Fruit fly (Drosophila melanogaster) whole organism, embryonic: ENCODE data around the gene CG5805.
A peak's percentile ranks its signal among the peaks of the same experiment; 100 is the strongest.

Source experiments
- Abd-B ChIP-seq: fragments of 200-800 bp; sonication (Bioruptor generic); optimal IDR thresholded peaks from 2 replicates; lab custom pipeline; 2018; ENCODE audit warnings: missing biosample characterization, mild to moderate bottlenecking, missing genetic modification characterization, moderate library complexity
- Asciz ChIP-seq: fragments of 200-800 bp; sonication (Bioruptor generic); optimal IDR thresholded peaks from 2 replicates; lab custom pipeline; 2017; ENCODE audit warnings: missing biosample characterization, mild to moderate bottlenecking, missing genetic modification characterization, missing genetic modification reagents
- BEAF-32 ChIP-seq: fragments of 200-800 bp; sonication (Bioruptor generic); optimal IDR thresholded peaks from 3 replicates; lab custom pipeline; 2017; ENCODE audit warnings: missing biosample characterization, missing genetic modification characterization, mild to moderate bottlenecking, moderate library complexity, missing genetic modification reagents
- CG10274 ChIP-seq: fragments of 200-800 bp; sonication (Bioruptor generic); optimal IDR thresholded peaks from 3 replicates; lab custom pipeline; 2017; ENCODE audit warnings: missing biosample characterization, mild to moderate bottlenecking, missing genetic modification characterization
- CG10431 ChIP-seq: fragments of 200-800 bp; sonication (Bioruptor generic); optimal IDR thresholded peaks from 3 replicates; lab custom pipeline; 2018; ENCODE audit warnings: missing biosample characterization, mild to moderate bottlenecking, missing genetic modification characterization
- CG10565 ChIP-seq: fragments of 200-800 bp; sonication (Bioruptor generic); optimal IDR thresholded peaks from 3 replicates; lab custom pipeline; 2016; ENCODE audit warnings: missing biosample characterization, mild to moderate bottlenecking, missing genetic modification characterization
- CG12659 ChIP-seq: fragments of 200-800 bp; sonication (Bioruptor generic); optimal IDR thresholded peaks from 3 replicates; lab custom pipeline; 2017; ENCODE audit warnings: mild to moderate bottlenecking, missing biosample characterization, missing genetic modification reagents, missing genetic modification characterization
- CG13287 ChIP-seq: fragments of 200-800 bp; sonication (Bioruptor generic); IDR thresholded peaks from 2 replicates; pipeline ENCODE4 v1.3.6; 2022; ENCODE audit warnings: missing biosample characterization, missing genetic modification characterization; ENCODE audit not compliant: partially characterized antibody
- CG15073 ChIP-seq: fragments of 200-800 bp; sonication (Bioruptor generic); optimal IDR thresholded peaks from 2 replicates; lab custom pipeline; 2016; ENCODE audit warnings: missing biosample characterization, missing genetic modification characterization
- CG1647 ChIP-seq: fragments of 200-800 bp; sonication (Bioruptor generic); optimal IDR thresholded peaks from 3 replicates; lab custom pipeline; 2016; ENCODE audit warnings: missing biosample characterization, missing genetic modification characterization
- CG18599 ChIP-seq: fragments of 200-800 bp; sonication (Bioruptor generic); optimal IDR thresholded peaks from 3 replicates; lab custom pipeline; 2017; ENCODE audit warnings: missing biosample characterization, missing genetic modification characterization, mild to moderate bottlenecking, moderate library complexity, missing genetic modification reagents
- CG5180 ChIP-seq: fragments of 200-800 bp; sonication (Bioruptor generic); optimal IDR thresholded peaks from 3 replicates; lab custom pipeline; 2017; ENCODE audit warnings: missing biosample characterization, missing genetic modification characterization, mild to moderate bottlenecking, moderate library complexity, missing genetic modification reagents
- CG6272 ChIP-seq: fragments of 200-800 bp; sonication (Bioruptor generic); IDR thresholded peaks from 2 replicates; pipeline ENCODE4 v1.3.6; 2022; ENCODE audit warnings: missing biosample characterization, missing genetic modification characterization
- CG6689 ChIP-seq: fragments of 200-800 bp; sonication (Bioruptor generic); IDR thresholded peaks from 2 replicates; pipeline ENCODE4 v1.3.6; 2022; ENCODE audit warnings: missing biosample characterization, missing genetic modification characterization
- CG6765 ChIP-seq: fragments of 200-800 bp; sonication (Bioruptor generic); optimal IDR thresholded peaks from 3 replicates; lab custom pipeline; 2017; ENCODE audit warnings: missing biosample characterization, mild to moderate bottlenecking, missing genetic modification characterization
- CG7556 ChIP-seq: fragments of 200-800 bp; sonication (Bioruptor generic); optimal IDR thresholded peaks from 2 replicates; lab custom pipeline; 2017; ENCODE audit warnings: missing biosample characterization, mild to moderate bottlenecking, missing genetic modification characterization
- Dip2 ChIP-seq: fragments of 200-800 bp; sonication (Bioruptor generic); IDR thresholded peaks from 2 replicates; pipeline ENCODE4 v1.3.6; 2022; ENCODE audit warnings: missing biosample characterization, missing genetic modification characterization
- H15 ChIP-seq: fragments of 200-800 bp; sonication (Bioruptor generic); IDR thresholded peaks from 3 replicates; pipeline ENCODE4 v1.3.6; 2022; ENCODE audit warnings: missing biosample characterization, missing genetic modification characterization
- Hmr ChIP-seq: fragments of 200-800 bp; sonication (Bioruptor generic); optimal IDR thresholded peaks from 3 replicates; lab custom pipeline; 2017; ENCODE audit warnings: mild to moderate bottlenecking, missing biosample characterization, missing genetic modification reagents, missing genetic modification characterization
- Hr3 ChIP-seq: fragments of 200-800 bp; sonication (Bioruptor generic); optimal IDR thresholded peaks from 3 replicates; lab custom pipeline; 2016; ENCODE audit warnings: missing biosample characterization, missing genetic modification characterization
- Side ChIP-seq: fragments of 200-800 bp; sonication (Bioruptor generic); optimal IDR thresholded peaks from 2 replicates; lab custom pipeline; 2016; ENCODE audit warnings: missing biosample characterization, missing genetic modification characterization
- TFAM ChIP-seq: fragments of 200-800 bp; sonication (Bioruptor generic); optimal IDR thresholded peaks from 2 replicates; lab custom pipeline; 2017; ENCODE audit warnings: missing biosample characterization, missing genetic modification characterization, inconsistent platforms
- bigmax ChIP-seq: fragments of 200-800 bp; sonication (Bioruptor generic); optimal IDR thresholded peaks from 2 replicates; lab custom pipeline; 2018; ENCODE audit warnings: missing biosample characterization, mild to moderate bottlenecking, missing genetic modification characterization
- bowl ChIP-seq: fragments of 200-800 bp; sonication (Bioruptor generic); IDR thresholded peaks from 2 replicates; pipeline ENCODE4 v1.3.6; 2022; ENCODE audit warnings: missing biosample characterization, missing genetic modification characterization
- croc ChIP-seq: fragments of 200-800 bp; sonication (Bioruptor generic); conservative IDR thresholded peaks from 3 replicates; pipeline ENCODE4 v1.3.6; 2022; ENCODE audit warnings: missing biosample characterization, missing genetic modification characterization
- crp ChIP-seq, 2 experiments: fragments of 200-800 bp; sonication (Bioruptor generic); optimal IDR thresholded peaks; 2 replicates in 1 of 2; 3 replicates in 1 of 2; lab custom pipeline; 2017; ENCODE audit warnings: missing biosample characterization in 2 of 2, missing genetic modification characterization in 2 of 2, mild to moderate bottlenecking in 1 of 2, moderate library complexity in 1 of 2
- gt ChIP-seq: fragments of 200-800 bp; sonication (Bioruptor generic); IDR thresholded peaks from 2 replicates; pipeline ENCODE4 v1.3.6; 2022; ENCODE audit warnings: missing biosample characterization, missing genetic modification characterization
- hb ChIP-seq: fragments of 200-800 bp; sonication (Bioruptor generic); IDR thresholded peaks from 3 replicates; pipeline ENCODE4 v1.3.6; 2022; ENCODE audit warnings: missing biosample characterization, missing genetic modification characterization; ENCODE audit not compliant: partially characterized antibody
- her ChIP-seq: fragments of 200-800 bp; sonication (Bioruptor generic); optimal IDR thresholded peaks from 2 replicates; lab custom pipeline; 2016; ENCODE audit warnings: missing biosample characterization, missing genetic modification characterization
- ind ChIP-seq: fragments of 200-800 bp; sonication (Bioruptor generic); optimal IDR thresholded peaks from 3 replicates; lab custom pipeline; 2016; ENCODE audit warnings: missing biosample characterization, missing genetic modification characterization
- klu ChIP-seq: fragments of 200-800 bp; sonication (Bioruptor generic); IDR thresholded peaks from 2 replicates; pipeline ENCODE4 v1.3.6; 2022; ENCODE audit warnings: missing biosample characterization, missing genetic modification characterization
- knrl ChIP-seq: fragments of 200-800 bp; sonication (Bioruptor generic); IDR thresholded peaks from 3 replicates; pipeline ENCODE4 v1.3.6; 2022; ENCODE audit warnings: missing biosample characterization, missing genetic modification characterization; ENCODE audit not compliant: partially characterized antibody
- lab ChIP-seq: fragments of 200-800 bp; sonication (Bioruptor generic); optimal IDR thresholded peaks from 3 replicates; lab custom pipeline; 2017; ENCODE audit warnings: missing biosample characterization, missing genetic modification characterization, mild to moderate bottlenecking, moderate library complexity, missing genetic modification reagents
- nau ChIP-seq: fragments of 200-800 bp; sonication (Bioruptor generic); optimal IDR thresholded peaks from 3 replicates; lab custom pipeline; 2017; ENCODE audit warnings: missing biosample characterization, mild to moderate bottlenecking, missing genetic modification characterization, missing genetic modification reagents
- org-1 ChIP-seq: fragments of 200-800 bp; sonication (Bioruptor generic); optimal IDR thresholded peaks from 2 replicates; lab custom pipeline; 2017; ENCODE audit warnings: missing biosample characterization, missing genetic modification characterization
- pita ChIP-seq: fragments of 200-800 bp; sonication (Bioruptor generic); optimal IDR thresholded peaks from 2 replicates; lab custom pipeline; 2017; ENCODE audit warnings: missing biosample characterization, mild to moderate bottlenecking, missing genetic modification characterization
- pnt ChIP-seq: fragments of 200-800 bp; sonication (Bioruptor generic); optimal IDR thresholded peaks from 3 replicates; lab custom pipeline; 2016; ENCODE audit warnings: missing biosample characterization, missing genetic modification characterization
- ranshi ChIP-seq: fragments of 200-800 bp; sonication (Bioruptor generic); IDR thresholded peaks from 2 replicates; pipeline ENCODE4 v1.3.6; 2022; ENCODE audit warnings: missing biosample characterization, missing genetic modification characterization
- rib ChIP-seq: fragments of 200-800 bp; sonication (Bioruptor generic); IDR thresholded peaks from 2 replicates; pipeline ENCODE4 v1.3.6; 2022; ENCODE audit warnings: missing biosample characterization, missing genetic modification characterization
- salm ChIP-seq: fragments of 200-800 bp; sonication (Bioruptor generic); optimal IDR thresholded peaks from 2 replicates; lab custom pipeline; 2018; ENCODE audit warnings: missing biosample characterization, mild to moderate bottlenecking, missing genetic modification characterization
- sisA ChIP-seq: fragments of 200-800 bp; sonication (Bioruptor generic); IDR thresholded peaks from 2 replicates; pipeline ENCODE4 v1.3.6; 2022; ENCODE audit warnings: missing biosample characterization, missing genetic modification characterization
- slp2 ChIP-seq: fragments of 200-800 bp; sonication (Bioruptor generic); optimal IDR thresholded peaks from 2 replicates; lab custom pipeline; 2016; ENCODE audit warnings: missing biosample characterization, missing genetic modification characterization
- sug ChIP-seq: fragments of 200-800 bp; optimal IDR thresholded peaks from 2 replicates; lab custom pipeline; 2019; ENCODE audit warnings: missing biosample characterization, mild to moderate bottlenecking, missing genetic modification characterization, moderate library complexity
- trh ChIP-seq: fragments of 200-800 bp; sonication (Bioruptor generic); optimal IDR thresholded peaks from 2 replicates; lab custom pipeline; 2016; ENCODE audit warnings: missing biosample characterization, missing genetic modification characterization
- ttk ChIP-seq: fragments of 200-800 bp; sonication (Bioruptor generic); IDR thresholded peaks from 2 replicates; pipeline ENCODE4 v2.1.2; 2022; ENCODE audit warnings: missing biosample characterization, missing genetic modification characterization
- tup ChIP-seq: fragments of 200-800 bp; sonication (Bioruptor generic); optimal IDR thresholded peaks from 2 replicates; lab custom pipeline; 2016; ENCODE audit warnings: missing biosample characterization, mild to moderate bottlenecking, missing genetic modification characterization, moderate library complexity
- unpg ChIP-seq: fragments of 200-800 bp; sonication (Bioruptor generic); optimal IDR thresholded peaks from 3 replicates; lab custom pipeline; 2018; ENCODE audit warnings: missing biosample characterization, mild to moderate bottlenecking, missing genetic modification characterization, moderate library complexity
- wdn ChIP-seq: fragments of 200-800 bp; sonication (Bioruptor generic); IDR thresholded peaks from 2 replicates; pipeline ENCODE4 v1.3.6; 2022; ENCODE audit warnings: missing biosample characterization, missing genetic modification characterization

The CG5805 gene

dm6 chr3R:24810844-24811625 lies 23.8 kb upstream of the CG5805 start (continued):
- no peak for TF ChIP-seq hb (GFP tag; lab: Robert Waterston, UW)
- TF ChIP-seq pita (GFP tag; lab: Kevin White, UChicago) = no peak
- TF ChIP-seq Hr3 = peak; percentile 87
- TF ChIP-seq Side = peak; percentile 78
- TF ChIP-seq Dip2 (GFP tag; lab: Robert Waterston, UW) = peak; percentile 47; the same call in 1 of the 2 replicates
- peak; percentile 44 for TF ChIP-seq CG10565
- TF ChIP-seq CG12659 = peak; percentile 92
- TF ChIP-seq crp (GFP tag; optimal IDR thresholded peaks at IDR 0.05; lab: Kevin White, UChicago) = peak in 1 of 2 experiments; percentile 39
- TF ChIP-seq ind = peak; percentile 89
- peak; percentile 90 for TF ChIP-seq unpg
- peak; percentile 77 for TF ChIP-seq CG6765 (GFP tag; lab: Kevin White, UChicago)
- peak; percentile 68 for TF ChIP-seq klu
- TF ChIP-seq Abd-B (GFP tag; lab: Kevin White, UChicago) = no peak
- TF ChIP-seq bigmax (GFP tag; lab: Kevin White, UChicago) = peak; percentile 17
- TF ChIP-seq BEAF-32 (GFP tag; lab: Kevin White, UChicago) = no peak
- TF ChIP-seq rib = peak; percentile 83
- TF ChIP-seq CG1647 (GFP tag; lab: Kevin White, UChicago) = peak; percentile 89
- peak; percentile 95 for TF ChIP-seq lab (GFP tag; lab: Kevin White, UChicago)
- TF ChIP-seq CG6272 = peak; percentile 81
- peak; percentile 65; the same call in 1 of the 2 replicates for TF ChIP-seq bowl (GFP tag; lab: Robert Waterston, UW)
- TF ChIP-seq TFAM (GFP tag; lab: Kevin White, UChicago) = peak; percentile 41
- peak; percentile 17 for TF ChIP-seq CG15073 (GFP tag; lab: Kevin White, UChicago)
- peak; percentile 85 for TF ChIP-seq salm (tag; lab: Kevin White, UChicago)
- peak; percentile 58; the same call in 2 of the 3 replicates for TF ChIP-seq croc (GFP tag; lab: Robert Waterston, UW)
- peak; percentile 90 for TF ChIP-seq ranshi
- TF ChIP-seq CG6689 = peak; percentile 88
- peak; percentile 78 for TF ChIP-seq slp2 (GFP tag; lab: Kevin White, UChicago)
- peak; percentile 79 for TF ChIP-seq Asciz
- TF ChIP-seq tup = peak; percentile 80
- TF ChIP-seq H15 (GFP tag; lab: Robert Waterston, UW) = peak; percentile 86
- peak; percentile 76 for TF ChIP-seq nau (GFP tag; lab: Kevin White, UChicago)
- TF ChIP-seq CG10431 (GFP tag; lab: Kevin White, UChicago) = peak; percentile 54
- peak; percentile 80 for TF ChIP-seq CG7556 (GFP tag; lab: Kevin White, UChicago)
- TF ChIP-seq ttk = peak; percentile 77
- TF ChIP-seq org-1 (GFP tag; lab: Kevin White, UChicago) = peak; percentile 85
- TF ChIP-seq CG13287 = no peak
- peak; percentile 70 for TF ChIP-seq pnt
- TF ChIP-seq knrl (GFP tag; lab: Robert Waterston, UW) = no peak
- peak; percentile 83 for TF ChIP-seq CG10274
- TF ChIP-seq her (GFP tag; lab: Kevin White, UChicago) = peak; percentile 79
- TF ChIP-seq CG18599 = peak; percentile 93
- TF ChIP-seq CG5180 = no peak
- TF ChIP-seq wdn (GFP tag; lab: Robert Waterston, UW) = peak; percentile 81
- TF ChIP-seq trh (GFP tag; lab: Kevin White, UChicago) = no peak
- no peak for TF ChIP-seq gt (GFP tag; lab: Robert Waterston, UW)
- peak; percentile 87 for TF ChIP-seq sisA (GFP tag; lab: Robert Waterston, UW)
- peak; percentile 92 for TF ChIP-seq Hmr
- peak; percentile 76 for TF ChIP-seq sug (tag; lab: Kevin White, UChicago)
